Fruit fly (Drosophila melanogaster) whole organism, embryonic: ENCODE data around the gene LysB.

Experiments used
- ATbp ChIP-seq: fragments of 200-800 bp; sonication (Bioruptor generic); optimal IDR thresholded peaks from 2 replicates; lab custom pipeline; 2017; ENCODE audit warnings: missing biosample characterization, mild to moderate bottlenecking, missing genetic modification characterization, missing genetic modification reagents
- CG10431 ChIP-seq: fragments of 200-800 bp; sonication (Bioruptor generic); optimal IDR thresholded peaks from 3 replicates; lab custom pipeline; 2018; ENCODE audit warnings: missing biosample characterization, mild to moderate bottlenecking, missing genetic modification characterization
- CG11696 ChIP-seq: fragments of 200-800 bp; sonication (Bioruptor generic); IDR thresholded peaks from 2 replicates; pipeline ENCODE4 v1.3.6; 2022; ENCODE audit warnings: missing biosample characterization, missing genetic modification characterization
- CG12391 ChIP-seq: fragments of 200-800 bp; sonication (Bioruptor generic); optimal IDR thresholded peaks from 3 replicates; lab custom pipeline; 2018; ENCODE audit warnings: missing biosample characterization, mild to moderate bottlenecking, missing genetic modification characterization, moderate library complexity
- CG13424 ChIP-seq: fragments of 200-800 bp; sonication (Bioruptor generic); optimal IDR thresholded peaks from 2 replicates; lab custom pipeline; 2019; ENCODE audit warnings: missing biosample characterization, mild to moderate bottlenecking, missing genetic modification characterization, moderate library complexity
- CG14667 ChIP-seq: fragments of 200-800 bp; sonication (Bioruptor generic); IDR thresholded peaks from 2 replicates; pipeline ENCODE4 v1.3.6; 2022; ENCODE audit warnings: missing biosample characterization, missing genetic modification characterization
- CG14860 ChIP-seq: fragments of 200-800 bp; sonication (Bioruptor generic); IDR thresholded peaks from 3 replicates; pipeline ENCODE4 v1.3.6; 2022; ENCODE audit warnings: missing biosample characterization, missing genetic modification characterization; ENCODE audit not compliant: partially characterized antibody
- CG15073 ChIP-seq: fragments of 200-800 bp; sonication (Bioruptor generic); optimal IDR thresholded peaks from 2 replicates; lab custom pipeline; 2016; ENCODE audit warnings: missing biosample characterization, missing genetic modification characterization
- CG1647 ChIP-seq: fragments of 200-800 bp; sonication (Bioruptor generic); optimal IDR thresholded peaks from 3 replicates; lab custom pipeline; 2016; ENCODE audit warnings: missing biosample characterization, missing genetic modification characterization
- CG17612 ChIP-seq: fragments of 200-800 bp; sonication (Bioruptor generic); IDR thresholded peaks from 2 replicates; pipeline ENCODE4 v1.3.6; 2022; ENCODE audit warnings: missing biosample characterization, missing genetic modification characterization
- CG17912 ChIP-seq: fragments of 200-800 bp; sonication (Bioruptor generic); optimal IDR thresholded peaks from 2 replicates; lab custom pipeline; 2018; ENCODE audit warnings: missing biosample characterization, mild to moderate bottlenecking, missing genetic modification characterization
- CG2129 ChIP-seq: fragments of 200-800 bp; sonication (Bioruptor generic); IDR thresholded peaks from 2 replicates; pipeline ENCODE4 v1.3.6; 2022; ENCODE audit warnings: missing biosample characterization, missing genetic modification characterization; ENCODE audit not compliant: partially characterized antibody
- CG32772 ChIP-seq: fragments of 200-800 bp; sonication (Bioruptor generic); IDR thresholded peaks from 2 replicates; pipeline ENCODE4 v1.3.6; 2022; ENCODE audit warnings: missing biosample characterization, missing genetic modification characterization
- CG33213 ChIP-seq: fragments of 200-800 bp; sonication (Bioruptor generic); optimal IDR thresholded peaks from 3 replicates; lab custom pipeline; 2016; ENCODE audit warnings: missing biosample characterization, missing genetic modification characterization
- CG33557 ChIP-seq: fragments of 200-800 bp; sonication (Bioruptor generic); optimal IDR thresholded peaks from 2 replicates; lab custom pipeline; 2019; ENCODE audit warnings: missing biosample characterization, mild to moderate bottlenecking, missing genetic modification characterization, moderate library complexity
- CG3407 ChIP-seq: fragments of 200-800 bp; sonication (Bioruptor generic); optimal IDR thresholded peaks from 2 replicates; lab custom pipeline; 2018; ENCODE audit warnings: missing biosample characterization, mild to moderate bottlenecking, missing genetic modification characterization
- CG34422 ChIP-seq: fragments of 200-800 bp; sonication (Bioruptor generic); IDR thresholded peaks from 3 replicates; pipeline ENCODE4 v1.3.6; 2022; ENCODE audit warnings: missing biosample characterization, missing genetic modification characterization
- CG6813 ChIP-seq: fragments of 200-800 bp; sonication (Bioruptor generic); optimal IDR thresholded peaks from 2 replicates; lab custom pipeline; 2017; ENCODE audit warnings: missing biosample characterization, missing genetic modification characterization, mild to moderate bottlenecking, moderate library complexity, missing genetic modification reagents
- CG6854 ChIP-seq: fragments of 200-800 bp; sonication (Bioruptor generic); optimal IDR thresholded peaks from 3 replicates; lab custom pipeline; 2017; ENCODE audit warnings: missing biosample characterization, mild to moderate bottlenecking, missing genetic modification characterization
- CG7745 ChIP-seq: fragments of 200-800 bp; sonication (Bioruptor generic); optimal IDR thresholded peaks from 2 replicates; lab custom pipeline; 2018; ENCODE audit warnings: missing biosample characterization, mild to moderate bottlenecking, missing genetic modification characterization, moderate library complexity
- CG7839 ChIP-seq: fragments of 200-800 bp; sonication (Bioruptor generic); optimal IDR thresholded peaks from 3 replicates; lab custom pipeline; 2018; ENCODE audit warnings: missing biosample characterization, mild to moderate bottlenecking, missing genetic modification characterization, moderate library complexity
- Elba2 ChIP-seq: fragments of 200-800 bp; sonication (Bioruptor generic); optimal IDR thresholded peaks from 3 replicates; lab custom pipeline; 2016; ENCODE audit warnings: missing biosample characterization, missing genetic modification characterization
- GATAe ChIP-seq: fragments of 200-800 bp; sonication (Bioruptor generic); conservative IDR thresholded peaks from 2 replicates; pipeline ENCODE4 v1.3.6; 2022; ENCODE audit warnings: missing biosample characterization, missing genetic modification characterization
- H2.0 ChIP-seq: fragments of 200-800 bp; sonication (Bioruptor generic); IDR thresholded peaks from 2 replicates; pipeline ENCODE4 v1.3.6; 2022; ENCODE audit warnings: missing biosample characterization, missing genetic modification characterization
- Hey ChIP-seq: fragments of 200-800 bp; sonication (Bioruptor generic); optimal IDR thresholded peaks from 3 replicates; lab custom pipeline; 2018; ENCODE audit warnings: missing biosample characterization, mild to moderate bottlenecking, missing genetic modification characterization
- Hr51 ChIP-seq, 2 experiments: fragments of 200-800 bp; sonication (Bioruptor generic); optimal IDR thresholded peaks; 2 replicates in 1 of 2; 3 replicates in 1 of 2; lab custom pipeline; 2016 to 2018; ENCODE audit warnings: missing biosample characterization in 2 of 2, missing genetic modification characterization in 2 of 2, mild to moderate bottlenecking in 1 of 2, moderate library complexity in 1 of 2
- Lhr ChIP-seq: fragments of 200-800 bp; sonication (Bioruptor generic); optimal IDR thresholded peaks from 3 replicates; lab custom pipeline; 2017; ENCODE audit warnings: mild to moderate bottlenecking, missing biosample characterization, missing genetic modification reagents, missing genetic modification characterization
- Meics ChIP-seq: fragments of 200-800 bp; sonication (Bioruptor generic); optimal IDR thresholded peaks from 2 replicates; lab custom pipeline; 2017; ENCODE audit warnings: missing biosample characterization, mild to moderate bottlenecking, missing genetic modification characterization
- Opbp ChIP-seq: fragments of 200-800 bp; sonication (Bioruptor generic); IDR thresholded peaks from 3 replicates; pipeline ENCODE4 v1.3.6; 2022; ENCODE audit warnings: missing biosample characterization, missing genetic modification characterization; ENCODE audit not compliant: partially characterized antibody
- br ChIP-seq: fragments of >200 bp; optimal IDR thresholded peaks from 2 replicates; lab custom pipeline; 2017
- da ChIP-seq: fragments of 200-800 bp; sonication (Bioruptor generic); optimal IDR thresholded peaks from 2 replicates; lab custom pipeline; 2016; ENCODE audit warnings: missing biosample characterization, missing genetic modification characterization
- dati ChIP-seq: fragments of 200-800 bp; sonication (Bioruptor generic); IDR thresholded peaks from 2 replicates; pipeline ENCODE4 v1.3.6; 2022; ENCODE audit warnings: missing biosample characterization, missing genetic modification characterization
- dpn ChIP-seq, 2 experiments: fragments of 200-800 bp; sonication (Bioruptor generic); optimal IDR thresholded peaks; 3 replicates each; lab custom pipeline; 2016; ENCODE audit warnings: missing biosample characterization in 2 of 2, missing genetic modification characterization in 2 of 2
- exex ChIP-seq: fragments of 200-800 bp; sonication (Bioruptor generic); optimal IDR thresholded peaks from 4 replicates; lab custom pipeline; 2018; ENCODE audit warnings: missing biosample characterization, mild to moderate bottlenecking, missing genetic modification characterization, moderate library complexity
- fd3F ChIP-seq: fragments of 200-800 bp; sonication (Bioruptor generic); optimal IDR thresholded peaks from 2 replicates; lab custom pipeline; 2018; ENCODE audit warnings: missing biosample characterization, mild to moderate bottlenecking, missing genetic modification characterization, moderate library complexity
- gcm2 ChIP-seq: fragments of 200-800 bp; sonication (Bioruptor generic); optimal IDR thresholded peaks from 2 replicates; lab custom pipeline; 2016; ENCODE audit warnings: missing biosample characterization, missing genetic modification characterization
- gem ChIP-seq: fragments of 200-800 bp; sonication (Bioruptor generic); optimal IDR thresholded peaks from 2 replicates; lab custom pipeline; 2019; ENCODE audit warnings: missing biosample characterization, mild to moderate bottlenecking, missing genetic modification characterization, moderate library complexity
- gsb ChIP-seq: fragments of 200-800 bp; sonication (Bioruptor generic); IDR thresholded peaks from 2 replicates; pipeline ENCODE4 v1.3.6; 2022; ENCODE audit warnings: missing biosample characterization, missing genetic modification characterization
- ind ChIP-seq: fragments of 200-800 bp; sonication (Bioruptor generic); optimal IDR thresholded peaks from 3 replicates; lab custom pipeline; 2016; ENCODE audit warnings: missing biosample characterization, missing genetic modification characterization
- kah ChIP-seq: fragments of 200-800 bp; sonication (Bioruptor generic); optimal IDR thresholded peaks from 2 replicates; lab custom pipeline; 2018; ENCODE audit warnings: missing biosample characterization, mild to moderate bottlenecking, missing genetic modification characterization
- kni ChIP-seq: fragments of 200-800 bp; sonication (Bioruptor generic); optimal IDR thresholded peaks from 3 replicates; lab custom pipeline; 2017; ENCODE audit warnings: mild to moderate bottlenecking, missing biosample characterization, missing genetic modification reagents, missing genetic modification characterization
- lov ChIP-seq, 2 experiments: fragments of 200-800 bp in 1 of 2; fragments of >200 bp in 1 of 2; sonication (Bioruptor generic) in 1 of 2; IDR thresholded peaks in 1 of 2; optimal IDR thresholded peaks in 1 of 2; 2 replicates in 1 of 2; 3 replicates in 1 of 2; pipeline versions ENCODE4 v1.3.6 to Lab custom; 2017 to 2022; ENCODE audit warnings: missing biosample characterization in 1 of 2, missing genetic modification characterization in 1 of 2
- nau ChIP-seq: fragments of 200-800 bp; sonication (Bioruptor generic); optimal IDR thresholded peaks from 3 replicates; lab custom pipeline; 2017; ENCODE audit warnings: missing biosample characterization, mild to moderate bottlenecking, missing genetic modification characterization, missing genetic modification reagents
- psq ChIP-seq: fragments of 200-800 bp; sonication (Bioruptor generic); optimal IDR thresholded peaks from 2 replicates; lab custom pipeline; 2017; ENCODE audit warnings: missing biosample characterization, missing genetic modification characterization
- row ChIP-seq: fragments of 200-800 bp; sonication (Bioruptor generic); IDR thresholded peaks from 3 replicates; pipeline ENCODE4 v1.3.6; 2022; ENCODE audit warnings: missing biosample characterization, missing genetic modification characterization
- scrt ChIP-seq: fragments of 200-800 bp; sonication (Bioruptor generic); optimal IDR thresholded peaks from 2 replicates; lab custom pipeline; 2018; ENCODE audit warnings: missing biosample characterization, mild to moderate bottlenecking, missing genetic modification characterization, moderate library complexity
- sd ChIP-seq: fragments of 200-800 bp; sonication (Bioruptor generic); optimal IDR thresholded peaks from 3 replicates; lab custom pipeline; 2018; ENCODE audit warnings: missing biosample characterization, mild to moderate bottlenecking, missing genetic modification characterization, moderate library complexity
- tup ChIP-seq: fragments of 200-800 bp; sonication (Bioruptor generic); optimal IDR thresholded peaks from 2 replicates; lab custom pipeline; 2016; ENCODE audit warnings: missing biosample characterization, mild to moderate bottlenecking, missing genetic modification characterization, moderate library complexity
- zfh1 ChIP-seq: fragments of 200-800 bp; sonication (Bioruptor generic); IDR thresholded peaks from 3 replicates; pipeline ENCODE4 v1.3.6; 2022; ENCODE audit warnings: missing biosample characterization, missing genetic modification characterization

LysB gene

DNA sequence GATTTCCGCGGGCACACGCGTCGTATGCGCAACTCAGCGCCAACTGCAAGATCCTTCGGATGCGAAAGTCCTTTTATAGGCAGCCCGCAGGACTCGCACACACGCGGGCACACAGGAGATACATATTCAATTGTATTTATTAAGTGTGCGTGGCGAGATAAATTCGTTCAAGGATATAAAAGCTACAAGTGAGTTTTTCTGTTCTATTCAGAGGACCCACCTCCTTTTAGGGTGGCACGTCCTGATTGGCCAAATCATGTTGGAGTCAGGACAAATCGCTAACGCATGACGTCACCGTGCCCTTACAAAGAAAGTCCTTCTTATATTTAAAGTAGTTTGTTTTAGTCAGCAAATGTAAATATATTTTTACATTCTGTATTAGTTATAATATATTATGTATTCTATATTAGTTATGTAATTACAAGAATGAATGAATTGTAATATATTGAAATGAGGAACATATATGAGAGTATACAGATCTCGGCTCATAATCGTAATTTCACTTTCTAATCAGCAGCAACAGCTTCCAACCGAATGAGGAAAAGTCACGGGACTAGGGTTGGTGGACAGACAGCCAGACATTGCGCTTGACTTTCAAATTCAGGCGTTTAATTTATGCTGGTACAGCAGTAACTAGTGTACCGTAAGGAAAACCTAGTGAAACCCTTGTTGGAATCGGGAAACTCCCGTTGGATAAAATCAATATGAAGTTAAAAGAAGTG lies 13.9 kb upstream of the LysB start, which contains the start of gene Trhn (continued):
- peak; percentile 36 for TF ChIP-seq CG13424 (tag; lab: Kevin White, UChicago)
- no peak for TF ChIP-seq CG6854
- no peak for TF ChIP-seq CG14667 (GFP tag; lab: Robert Waterston, UW)
- TF ChIP-seq CG2129 (GFP tag; lab: Robert Waterston, UW) = no peak
- peak; percentile 50; the same call in 2 of the 3 replicates for TF ChIP-seq row (GFP tag; lab: Robert Waterston, UW)
- TF ChIP-seq CG17912 (GFP tag; lab: Kevin White, UChicago) = no peak
- no peak for TF ChIP-seq CG7745 (tag; lab: Kevin White, UChicago)
- TF ChIP-seq Hr51 (GFP tag; optimal IDR thresholded peaks at IDR 0.05; lab: Kevin White, UChicago) = peak in 1 of 2 experiments; percentile 41
- peak; percentile 60 for TF ChIP-seq scrt (GFP tag; lab: Kevin White, UChicago)
- no peak for TF ChIP-seq nau (GFP tag; lab: Kevin White, UChicago)
- TF ChIP-seq CG11696 (GFP tag; lab: Robert Waterston, UW) = no peak
- TF ChIP-seq dpn (GFP tag; optimal IDR thresholded peaks at IDR 0.05; lab: Kevin White, UChicago) = no peak
- TF ChIP-seq CG15073 = no peak
- no peak for TF ChIP-seq dati
- no peak for TF ChIP-seq Elba2 (GFP tag; lab: Kevin White, UChicago)
- TF ChIP-seq da = no peak
- no peak for TF ChIP-seq br (lab: Kevin White, UChicago)
- no peak for TF ChIP-seq lov (optimal IDR thresholded peaks at IDR 0.05; lab: Kevin White, UChicago)
- no peak for TF ChIP-seq lov (GFP tag; IDR thresholded peaks at IDR 0.05; lab: Robert Waterston, UW)
- TF ChIP-seq CG3407 = no peak
- no peak for TF ChIP-seq CG1647 (GFP tag; lab: Kevin White, UChicago)
- TF ChIP-seq GATAe (GFP tag; lab: Robert Waterston, UW) = no peak
- TF ChIP-seq kni (GFP tag; lab: Kevin White, UChicago) = no peak
- TF ChIP-seq CG34422 (GFP tag; lab: Robert Waterston, UW) = no peak
- TF ChIP-seq psq (GFP tag; lab: Kevin White, UChicago) = no peak
- no peak for TF ChIP-seq Opbp
- TF ChIP-seq CG6813 (GFP tag; lab: Kevin White, UChicago) = no peak
- TF ChIP-seq H2.0 (GFP tag; lab: Robert Waterston, UW) = no peak
- no peak for TF ChIP-seq fd3F (GFP tag; lab: Kevin White, UChicago)
- TF ChIP-seq ind (GFP tag; lab: Kevin White, UChicago) = no peak
- TF ChIP-seq kah (GFP tag; lab: Kevin White, UChicago) = no peak
- peak; percentile 29 for TF ChIP-seq CG7839
- TF ChIP-seq Lhr (GFP tag; lab: Kevin White, UChicago) = no peak
- TF ChIP-seq CG10431 = no peak
- TF ChIP-seq gsb (GFP tag; lab: Robert Waterston, UW) = no peak
- no peak for TF ChIP-seq ATbp
- peak; percentile 4 for TF ChIP-seq CG12391 (tag; lab: Kevin White, UChicago)
- no peak for TF ChIP-seq zfh1 (GFP tag; lab: Robert Waterston, UW)
- TF ChIP-seq gem (tag; lab: Kevin White, UChicago) = peak; percentile 37
- TF ChIP-seq sd = no peak
- no peak for TF ChIP-seq CG32772
- TF ChIP-seq CG17612 = no peak
- TF ChIP-seq exex (tag; lab: Kevin White, UChicago) = no peak
- TF ChIP-seq CG33213 (GFP tag; lab: Kevin White, UChicago) = no peak
- no peak for TF ChIP-seq Hey
- no peak for TF ChIP-seq gcm2 (GFP tag; lab: Kevin White, UChicago)
- TF ChIP-seq Meics (GFP tag; lab: Kevin White, UChicago) = peak; percentile 31
- no peak for TF ChIP-seq CG14860 (GFP tag; lab: Robert Waterston, UW)
- no peak for TF ChIP-seq tup (GFP tag; lab: Kevin White, UChicago)
- TF ChIP-seq CG33557 (GFP tag; lab: Kevin White, UChicago) = no peak
